Fruit fly (Drosophila melanogaster) whole organism, embryonic: ENCODE results near the gene ph-d.

Experiments
- Atf-2 ChIP-seq: fragments of 200-800 bp; sonication (Bioruptor generic); optimal IDR thresholded peaks from 2 replicates; lab custom pipeline; 2016; ENCODE audit warnings: missing biosample characterization, missing genetic modification characterization
- Bgb ChIP-seq: fragments of 200-800 bp; sonication (Bioruptor generic); IDR thresholded peaks from 2 replicates; pipeline ENCODE4 v1.3.6; 2022; ENCODE audit warnings: missing biosample characterization, missing genetic modification characterization; ENCODE audit not compliant: partially characterized antibody
- CG10565 ChIP-seq: fragments of 200-800 bp; sonication (Bioruptor generic); optimal IDR thresholded peaks from 3 replicates; lab custom pipeline; 2016; ENCODE audit warnings: missing biosample characterization, mild to moderate bottlenecking, missing genetic modification characterization
- CG11085 ChIP-seq: fragments of 200-800 bp; sonication (Bioruptor generic); IDR thresholded peaks from 2 replicates; pipeline ENCODE4 v1.3.6; 2022; ENCODE audit warnings: missing biosample characterization, missing genetic modification characterization
- CG11456 ChIP-seq: fragments of 200-800 bp; sonication (Bioruptor generic); IDR thresholded peaks from 3 replicates; pipeline ENCODE4 v1.3.6; 2022; ENCODE audit warnings: missing biosample characterization, missing genetic modification characterization
- CG12155 ChIP-seq: fragments of 200-800 bp; sonication (Bioruptor generic); optimal IDR thresholded peaks from 3 replicates; lab custom pipeline; 2016; ENCODE audit warnings: missing biosample characterization, missing genetic modification characterization
- CG12942 ChIP-seq: fragments of 200-800 bp; sonication (Bioruptor generic); optimal IDR thresholded peaks from 3 replicates; lab custom pipeline; 2016; ENCODE audit warnings: missing biosample characterization, missing genetic modification characterization
- CG13123 ChIP-seq: fragments of 200-800 bp; sonication (Bioruptor generic); optimal IDR thresholded peaks from 2 replicates; lab custom pipeline; 2016; ENCODE audit warnings: missing biosample characterization, missing genetic modification characterization
- CG13624 ChIP-seq: fragments of 200-800 bp; sonication (Bioruptor generic); optimal IDR thresholded peaks from 2 replicates; lab custom pipeline; 2016; ENCODE audit warnings: missing biosample characterization, missing genetic modification characterization
- CG14860 ChIP-seq: fragments of 200-800 bp; sonication (Bioruptor generic); IDR thresholded peaks from 3 replicates; pipeline ENCODE4 v1.3.6; 2022; ENCODE audit warnings: missing biosample characterization, missing genetic modification characterization; ENCODE audit not compliant: partially characterized antibody
- CG15269 ChIP-seq: fragments of 200-800 bp; sonication (Bioruptor generic); optimal IDR thresholded peaks from 2 replicates; lab custom pipeline; 2018; ENCODE audit warnings: missing biosample characterization, mild to moderate bottlenecking, missing genetic modification characterization, moderate library complexity
- CG15601 ChIP-seq: fragments of 200-800 bp; sonication (Bioruptor generic); optimal IDR thresholded peaks from 3 replicates; lab custom pipeline; 2019; ENCODE audit warnings: missing biosample characterization, mild to moderate bottlenecking, missing genetic modification characterization, moderate library complexity
- CG15696 ChIP-seq: fragments of 200-800 bp; sonication (Bioruptor generic); optimal IDR thresholded peaks from 2 replicates; lab custom pipeline; 2019; ENCODE audit warnings: missing biosample characterization, mild to moderate bottlenecking, missing genetic modification characterization, moderate library complexity
- CG43689 ChIP-seq: fragments of 200-800 bp; sonication (Bioruptor generic); IDR thresholded peaks from 2 replicates; pipeline ENCODE4 v1.3.6; 2022; ENCODE audit warnings: missing biosample characterization, missing genetic modification characterization
- CG6272 ChIP-seq: fragments of 200-800 bp; sonication (Bioruptor generic); IDR thresholded peaks from 2 replicates; pipeline ENCODE4 v1.3.6; 2022; ENCODE audit warnings: missing biosample characterization, missing genetic modification characterization
- CG6689 ChIP-seq: fragments of 200-800 bp; sonication (Bioruptor generic); IDR thresholded peaks from 2 replicates; pipeline ENCODE4 v1.3.6; 2022; ENCODE audit warnings: missing biosample characterization, missing genetic modification characterization
- CG7786 ChIP-seq: fragments of 200-800 bp; sonication (Bioruptor generic); optimal IDR thresholded peaks from 2 replicates; lab custom pipeline; 2016; ENCODE audit warnings: missing biosample characterization, missing genetic modification characterization
- CG7928 ChIP-seq: fragments of 200-800 bp; sonication (Bioruptor generic); optimal IDR thresholded peaks from 2 replicates; lab custom pipeline; 2017; ENCODE audit warnings: missing biosample characterization, mild to moderate bottlenecking, missing genetic modification characterization
- CG8478 ChIP-seq: fragments of >200 bp; optimal IDR thresholded peaks from 2 replicates; lab custom pipeline; 2018
- CG8924 ChIP-seq: fragments of 200-800 bp; optimal IDR thresholded peaks from 3 replicates; lab custom pipeline; 2019; ENCODE audit warnings: missing biosample characterization, mild to moderate bottlenecking, missing genetic modification characterization, moderate library complexity
- CG9797 ChIP-seq: fragments of 200-800 bp; sonication (Bioruptor generic); optimal IDR thresholded peaks from 3 replicates; lab custom pipeline; 2018; ENCODE audit warnings: missing biosample characterization, mild to moderate bottlenecking, missing genetic modification characterization
- CHES-1-like ChIP-seq: fragments of 200-800 bp; sonication (Bioruptor generic); optimal IDR thresholded peaks from 2 replicates; lab custom pipeline; 2016; ENCODE audit warnings: missing biosample characterization, missing genetic modification characterization
- E2f1 ChIP-seq: fragments of 200-800 bp; sonication (Bioruptor generic); IDR thresholded peaks from 2 replicates; pipeline ENCODE4 v1.3.6; 2022; ENCODE audit warnings: missing biosample characterization, missing genetic modification characterization
- Fer2 ChIP-seq: fragments of 200-800 bp; sonication (Bioruptor generic); optimal IDR thresholded peaks from 2 replicates; lab custom pipeline; 2018; ENCODE audit warnings: missing biosample characterization, mild to moderate bottlenecking, missing genetic modification characterization, moderate library complexity
- Gug ChIP-seq: fragments of 200-800 bp; sonication (Bioruptor generic); IDR thresholded peaks from 4 replicates; pipeline ENCODE4 v1.3.6; 2022; ENCODE audit warnings: missing biosample characterization, missing genetic modification characterization
- Hmr ChIP-seq: fragments of 200-800 bp; sonication (Bioruptor generic); optimal IDR thresholded peaks from 3 replicates; lab custom pipeline; 2017; ENCODE audit warnings: mild to moderate bottlenecking, missing biosample characterization, missing genetic modification reagents, missing genetic modification characterization
- Hr78 ChIP-seq, 2 experiments: fragments of 200-800 bp in 1 of 2; fragments of >200 bp in 1 of 2; sonication (Bioruptor generic) in 1 of 2; optimal IDR thresholded peaks; 2 replicates each; lab custom pipeline; 2017 to 2019; ENCODE audit warnings: missing biosample characterization in 2 of 2, missing genetic modification characterization in 2 of 2, mild to moderate bottlenecking in 1 of 2, moderate library complexity in 1 of 2
- NK7.1 ChIP-seq: fragments of 200-800 bp; sonication (Bioruptor generic); optimal IDR thresholded peaks from 3 replicates; lab custom pipeline; 2016; ENCODE audit warnings: missing biosample characterization, missing genetic modification characterization
- Nf-YA ChIP-seq: fragments of 200-800 bp; sonication (Bioruptor generic); IDR thresholded peaks from 2 replicates; pipeline ENCODE4 v1.3.6; 2022; ENCODE audit warnings: missing biosample characterization, missing genetic modification characterization
- Rx ChIP-seq: fragments of 200-800 bp; sonication (Bioruptor generic); IDR thresholded peaks from 2 replicates; pipeline ENCODE4 v1.3.6; 2022; ENCODE audit warnings: missing biosample characterization, missing genetic modification characterization
- ap ChIP-seq: fragments of 200-800 bp; sonication (Bioruptor generic); IDR thresholded peaks from 2 replicates; pipeline ENCODE4 v1.3.6; 2022; ENCODE audit warnings: missing biosample characterization, missing genetic modification characterization
- bowl ChIP-seq: fragments of 200-800 bp; sonication (Bioruptor generic); IDR thresholded peaks from 2 replicates; pipeline ENCODE4 v1.3.6; 2022; ENCODE audit warnings: missing biosample characterization, missing genetic modification characterization
- fd3F ChIP-seq: fragments of 200-800 bp; sonication (Bioruptor generic); optimal IDR thresholded peaks from 2 replicates; lab custom pipeline; 2018; ENCODE audit warnings: missing biosample characterization, mild to moderate bottlenecking, missing genetic modification characterization, moderate library complexity
- fd96Cb ChIP-seq: fragments of 200-800 bp; sonication (Bioruptor generic); optimal IDR thresholded peaks from 2 replicates; lab custom pipeline; 2018; ENCODE audit warnings: missing biosample characterization, mild to moderate bottlenecking, missing genetic modification characterization, moderate library complexity
- insv ChIP-seq, 2 experiments: fragments of 200-800 bp; sonication (Bioruptor generic); optimal IDR thresholded peaks; 3 replicates each; lab custom pipeline; 2016 to 2018; ENCODE audit warnings: missing biosample characterization in 2 of 2, missing genetic modification characterization in 2 of 2
- ken ChIP-seq: fragments of 200-800 bp; sonication (Bioruptor generic); IDR thresholded peaks from 3 replicates; pipeline ENCODE4 v1.3.6; 2022; ENCODE audit warnings: missing biosample characterization, missing genetic modification characterization
- kni ChIP-seq: fragments of 200-800 bp; sonication (Bioruptor generic); optimal IDR thresholded peaks from 3 replicates; lab custom pipeline; 2017; ENCODE audit warnings: mild to moderate bottlenecking, missing biosample characterization, missing genetic modification reagents, missing genetic modification characterization
- lilli ChIP-seq: fragments of 200-800 bp; sonication (Bioruptor generic); optimal IDR thresholded peaks from 3 replicates; lab custom pipeline; 2016; ENCODE audit warnings: missing biosample characterization, missing genetic modification characterization
- luna ChIP-seq: fragments of 200-800 bp; sonication (Bioruptor generic); optimal IDR thresholded peaks from 2 replicates; lab custom pipeline; 2016; ENCODE audit warnings: missing biosample characterization, missing genetic modification characterization
- pan ChIP-seq, 4 experiments: fragments of >200 bp in 3 of 4; fragments of 200-800 bp in 1 of 4; sonication (Bioruptor generic) in 1 of 4; optimal IDR thresholded peaks in 3 of 4; IDR thresholded peaks in 1 of 4; 2 replicates each; pipeline versions ENCODE4 v1.3.6 to Lab custom; 2017 to 2022; ENCODE audit warnings: missing biosample characterization in 2 of 4, missing genetic modification characterization in 2 of 4, mixed read lengths in 1 of 4
- prd ChIP-seq, 3 experiments: fragments of >200 bp in 2 of 3; fragments of 200-800 bp in 1 of 3; sonication (Bioruptor generic) in 1 of 3; optimal IDR thresholded peaks in 2 of 3; IDR thresholded peaks in 1 of 3; 2 replicates in 2 of 3; 3 replicates in 1 of 3; pipeline versions ENCODE4 v1.3.6 to Lab custom; 2017 to 2022; ENCODE audit warnings: missing biosample characterization in 1 of 3, missing genetic modification characterization in 1 of 3
- ranshi ChIP-seq: fragments of 200-800 bp; sonication (Bioruptor generic); IDR thresholded peaks from 2 replicates; pipeline ENCODE4 v1.3.6; 2022; ENCODE audit warnings: missing biosample characterization, missing genetic modification characterization
- repo ChIP-seq: fragments of 200-800 bp; sonication (Bioruptor generic); optimal IDR thresholded peaks from 2 replicates; lab custom pipeline; 2016; ENCODE audit warnings: missing biosample characterization, missing genetic modification characterization
- schlank ChIP-seq: fragments of 200-800 bp; sonication (Bioruptor generic); optimal IDR thresholded peaks from 2 replicates; lab custom pipeline; 2018; ENCODE audit warnings: missing biosample characterization, mild to moderate bottlenecking, missing genetic modification characterization
- sens-2 ChIP-seq: fragments of 200-800 bp; sonication (Bioruptor generic); IDR thresholded peaks from 2 replicates; pipeline ENCODE4 v1.3.6; 2022; ENCODE audit warnings: missing biosample characterization, missing genetic modification characterization
- slp2 ChIP-seq: fragments of 200-800 bp; sonication (Bioruptor generic); optimal IDR thresholded peaks from 2 replicates; lab custom pipeline; 2016; ENCODE audit warnings: missing biosample characterization, missing genetic modification characterization
- so ChIP-seq: fragments of 200-800 bp; sonication (Bioruptor generic); IDR thresholded peaks from 3 replicates; pipeline ENCODE4 v1.3.6; 2022; ENCODE audit warnings: missing biosample characterization, missing genetic modification characterization
- sug ChIP-seq: fragments of 200-800 bp; optimal IDR thresholded peaks from 2 replicates; lab custom pipeline; 2019; ENCODE audit warnings: missing biosample characterization, mild to moderate bottlenecking, missing genetic modification characterization, moderate library complexity

ph-d gene

dm6 chrX:2137587-2138341, 14.7 kb upstream of the ph-d start (continued):
- TF ChIP-seq so (GFP tag; lab: Robert Waterston, UW) (peak; percentile 99), CG13624 (GFP tag; lab: Kevin White, UChicago) (peak; percentile 69), CG8478 (lab: Kevin White, UChicago) (no peak), CG12155 (GFP tag; lab: Kevin White, UChicago) (peak; percentile 97), CG14860 (GFP tag; lab: Robert Waterston, UW) (peak; percentile 77), prd (optimal IDR thresholded peaks at IDR 0.05; lab: Kevin White, UChicago) (no peak), prd (GFP tag; IDR thresholded peaks at IDR 0.05; lab: Robert Waterston, UW) (peak; percentile 99), Bgb (GFP tag; lab: Robert Waterston, UW) (peak; percentile 47; the same call in 1 of the 2 replicates), pan (optimal IDR thresholded peaks at IDR 0.05; lab: Kevin White, UChicago) (no peak), pan (GFP tag; optimal IDR thresholded peaks at IDR 0.05 in 1 of 2, IDR thresholded peaks at IDR 0.05 in 1 of 2) (peak in 1 of 2 experiments; percentile 99), CG11085 (GFP tag; lab: Robert Waterston, UW) (peak; percentile 98), Nf-YA (peak; percentile 97), E2f1 (GFP tag; lab: Robert Waterston, UW) (peak; percentile 98), CG8924 (peak; percentile 99), luna (peak; percentile 69), CG7928 (GFP tag; lab: Kevin White, UChicago) (peak; percentile 84), ap (GFP tag; lab: Robert Waterston, UW) (peak; percentile 98), Rx (peak; percentile 96), CG6272 (GFP tag; lab: Robert Waterston, UW) (peak; percentile 97), sens-2 (peak; percentile 97), lilli (GFP tag; lab: Kevin White, UChicago) (peak; percentile 99), Hmr (GFP tag; lab: Kevin White, UChicago) (peak; percentile 99), bowl (GFP tag; lab: Robert Waterston, UW) (peak; percentile 96), Hr78 (GFP tag; optimal IDR thresholded peaks at IDR 0.05; lab: Kevin White, UChicago) (peak in 1 of 2 experiments; percentile 67), CG10565 (peak; percentile 96), CG6689 (GFP tag; lab: Robert Waterston, UW) (peak; percentile 99), CG12942 (GFP tag; lab: Kevin White, UChicago) (peak; percentile 97), kni (GFP tag; lab: Kevin White, UChicago) (peak; percentile 94), CG11456 (GFP tag; lab: Robert Waterston, UW) (peak; percentile 98)

dm6 chrX:2136831-2137452, 13.9 kb upstream of the ph-d start:
- peak; percentile 100 for TF ChIP-seq ranshi (GFP tag; lab: Robert Waterston, UW)
- peak; percentile 100 for TF ChIP-seq Atf-2 (GFP tag; lab: Kevin White, UChicago)
- peak; percentile 99 for TF ChIP-seq sug (tag; lab: Kevin White, UChicago)
- TF ChIP-seq fd3F (GFP tag; lab: Kevin White, UChicago): peak; percentile 100
- peak; percentile 71 to 87 for TF ChIP-seq insv (GFP tag; optimal IDR thresholded peaks at IDR 0.05; lab: Kevin White, UChicago)
- peak; percentile 100 for TF ChIP-seq NK7.1 (GFP tag; lab: Kevin White, UChicago)
- peak; percentile 100 for TF ChIP-seq schlank (tag; lab: Kevin White, UChicago)
- peak; percentile 100 for TF ChIP-seq CG43689 (GFP tag; lab: Robert Waterston, UW)
- TF ChIP-seq CG15601: peak; percentile 99
- TF ChIP-seq Gug (GFP tag; lab: Robert Waterston, UW): peak; percentile 100
- TF ChIP-seq ken (GFP tag; lab: Robert Waterston, UW): peak; percentile 100
- TF ChIP-seq CG15269 (tag; lab: Kevin White, UChicago): peak; percentile 100
- TF ChIP-seq CG15696 (tag; lab: Kevin White, UChicago): peak; percentile 100
- peak; percentile 82 for TF ChIP-seq CG9797
- TF ChIP-seq slp2 (GFP tag; lab: Kevin White, UChicago): peak; percentile 100
- TF ChIP-seq CG7786 (GFP tag; lab: Kevin White, UChicago): peak; percentile 100
- TF ChIP-seq CHES-1-like (GFP tag; lab: Kevin White, UChicago): peak; percentile 100
- peak; percentile 100 for TF ChIP-seq repo (GFP tag; lab: Kevin White, UChicago)
- peak; percentile 100 for TF ChIP-seq Fer2 (tag; lab: Kevin White, UChicago)
- TF ChIP-seq fd96Cb (tag; lab: Kevin White, UChicago): peak; percentile 100
- peak; percentile 99 for TF ChIP-seq CG13123
